Fruit fly (Drosophila melanogaster) whole organism: ENCODE data around the gene E5.

Experiments used
- CG8478 ChIP-seq: fragments of >200 bp; optimal IDR thresholded peaks from 2 replicates; lab custom pipeline; 2018; ENCODE audit warnings: inconsistent platforms
- Dll ChIP-seq: fragments of >200 bp; optimal IDR thresholded peaks from 2 replicates; lab custom pipeline; 2017
- EcR ChIP-seq, 2 experiments: fragments of >200 bp; optimal IDR thresholded peaks; 2 replicates each; lab custom pipeline; 2017; ENCODE audit warnings: missing biosample characterization in 2 of 2, missing genetic modification characterization in 2 of 2, missing genetic modification reagents in 2 of 2
- pan ChIP-seq: fragments of >200 bp; optimal IDR thresholded peaks from 2 replicates; lab custom pipeline; 2017
- psq ChIP-seq: fragments of >200 bp; optimal IDR thresholded peaks from 2 replicates; lab custom pipeline; 2017
- usp ChIP-seq: fragments of >200 bp; optimal IDR thresholded peaks from 2 replicates; lab custom pipeline; 2017; ENCODE audit warnings: missing biosample characterization, missing genetic modification characterization, mixed read lengths

dm6 chr3R:13884929-13885328 is 10.2 kb upstream of the E5 start:
- TF ChIP-seq usp (GFP tag; lab: Kevin White, UChicago) (no peak), EcR (GFP tag; optimal IDR thresholded peaks at IDR 0.05; lab: Kevin White, UChicago) (no peak), Dll (lab: Kevin White, UChicago) (no peak), psq (lab: Kevin White, UChicago) (no peak), pan (lab: Kevin White, UChicago) (no peak), CG8478 (lab: Kevin White, UChicago) (no peak)
